Fruit fly (Drosophila melanogaster): ENCODE measurements around the gene Qsox4.
A peak's percentile ranks its signal among the peaks of the same experiment; 100 is the strongest.

The Qsox4 gene

dm6 chr3R:23679911-23680336 is 22.6 kb upstream of the Qsox4 start, which contains the start of gene eIF3d1 (continued):
- TF ChIP-seq CG12236 (GFP tag; optimal IDR thresholded peaks at IDR 0.05) (no peak), CG7745 (tag; optimal IDR thresholded peaks at IDR 0.05) (no peak), CG2202 (tag; optimal IDR thresholded peaks at IDR 0.05) (no peak), Taf1 (GFP tag; IDR thresholded peaks at IDR 0.05) (no peak), CG7928 (GFP tag; optimal IDR thresholded peaks at IDR 0.05) (no peak), CG10565 (GFP tag; optimal IDR thresholded peaks at IDR 0.05) (no peak), Trl (optimal IDR thresholded peaks at IDR 0.05) (no peak), Trl (GFP tag; optimal IDR thresholded peaks at IDR 0.05) (peak; percentile 11), run (tag; optimal IDR thresholded peaks at IDR 0.05) (no peak), tap (tag; optimal IDR thresholded peaks at IDR 0.05) (no peak), sd (tag; optimal IDR thresholded peaks at IDR 0.05) (peak; percentile 90), CG10366 (GFP tag; IDR thresholded peaks at IDR 0.05) (no peak), dati (GFP tag; IDR thresholded peaks at IDR 0.05) (0 out of 2 replicates have a peak, but pooled peaks have one; percentile 20), CG9437 (GFP tag; optimal IDR thresholded peaks at IDR 0.05) (no peak), gfzf (GFP tag; optimal IDR thresholded peaks at IDR 0.05) (peak; percentile 89), CG13296 (GFP tag; optimal IDR thresholded peaks at IDR 0.05) (no peak), sisA (GFP tag; IDR thresholded peaks at IDR 0.05) (no peak), lilli (GFP tag; optimal IDR thresholded peaks at IDR 0.05) (peak; percentile 29), shn (GFP tag; optimal IDR thresholded peaks at IDR 0.05) (no peak), pnt (GFP tag; optimal IDR thresholded peaks at IDR 0.05) (peak; percentile 6), CG4328 (GFP tag; optimal IDR thresholded peaks at IDR 0.05) (no peak), CG3281 (GFP tag; optimal IDR thresholded peaks at IDR 0.05) (no peak), luna (GFP tag; optimal IDR thresholded peaks at IDR 0.05) (no peak), Xrp1 (GFP tag; IDR thresholded peaks at IDR 0.05) (no peak), Tbp (GFP tag; optimal IDR thresholded peaks at IDR 0.05) (no peak), ERR (GFP tag; optimal IDR thresholded peaks at IDR 0.05) (no peak), D19A (tag; optimal IDR thresholded peaks at IDR 0.05) (no peak), CG12659 (GFP tag; optimal IDR thresholded peaks at IDR 0.05) (peak; percentile 29), lab (GFP tag; optimal IDR thresholded peaks at IDR 0.05) (no peak), Fer1 (GFP tag; optimal IDR thresholded peaks at IDR 0.05) (no peak), ssp (GFP tag; IDR thresholded peaks at IDR 0.05) (no peak), CG11504 (tag; optimal IDR thresholded peaks at IDR 0.05) (no peak), trem (tag; optimal IDR thresholded peaks at IDR 0.05) (peak; percentile 74), CG6854 (GFP tag; optimal IDR thresholded peaks at IDR 0.05) (no peak), dpn (GFP tag; optimal IDR thresholded peaks at IDR 0.05) (peak in 1 of 2 experiments; percentile 35), schlank (tag; optimal IDR thresholded peaks at IDR 0.05) (no peak), fu2 (GFP tag; optimal IDR thresholded peaks at IDR 0.05) (peak; percentile 23), CG12769 (tag; optimal IDR thresholded peaks at IDR 0.05) (no peak), CG7372 (GFP tag; IDR thresholded peaks at IDR 0.05) (no peak), Sox100B (GFP tag; optimal IDR thresholded peaks at IDR 0.05) (no peak), MTF-1 (GFP tag; optimal IDR thresholded peaks at IDR 0.05; ENCODE audit: borderline replicate concordance) (no peak), dimm (GFP tag; IDR thresholded peaks at IDR 0.05) (no peak), pb (GFP tag; optimal IDR thresholded peaks at IDR 0.05) (no peak), Rx (GFP tag; IDR thresholded peaks at IDR 0.05) (no peak), Oli (tag; optimal IDR thresholded peaks at IDR 0.05) (no peak), pho (GFP tag; optimal IDR thresholded peaks at IDR 0.05) (no peak), gcm2 (GFP tag; optimal IDR thresholded peaks at IDR 0.05) (no peak), CG14860 (GFP tag; IDR thresholded peaks at IDR 0.05; ENCODE audit: partially characterized antibody) (no peak), fd64A (GFP tag; optimal IDR thresholded peaks at IDR 0.05) (no peak), lov (optimal IDR thresholded peaks at IDR 0.05) (no peak), lov (GFP tag; IDR thresholded peaks at IDR 0.05) (no peak), CG15514 (GFP tag; optimal IDR thresholded peaks at IDR 0.05) (peak; percentile 88), HLH54F (GFP tag; optimal IDR thresholded peaks at IDR 0.05) (no peak)

Measured in whole organism, embryonic.